Worm (Caenorhabditis elegans) whole organism, mixed stage, embryonic: ENCODE measurements around the gene T25B9.11.

Experiments used
- bed-3 ChIP-seq: fragments of 200-800 bp; sonication (Bioruptor generic); optimal IDR thresholded peaks from 3 replicates; lab custom pipeline; 2018; ENCODE audit warnings: mild to moderate bottlenecking, missing genetic modification characterization, moderate library complexity, missing compliant biosample characterization
- elt-1 ChIP-seq: sonication (generic microtip); optimal IDR thresholded peaks from 2 replicates; lab custom pipeline; 2017; ENCODE audit warnings: missing genetic modification characterization, mild to moderate bottlenecking, missing compliant biosample characterization, antibody characterized with exemption, moderate library complexity, borderline replicate concordance; ENCODE audit not compliant: insufficient read depth
- mep-1 ChIP-seq: fragments of 150-350 bp; optimal IDR thresholded peaks from 2 replicates; lab custom pipeline; 2017; ENCODE audit warnings: missing biosample characterization, missing genetic modification reagents, missing genetic modification characterization, inconsistent platforms
- nhr-237 ChIP-seq: fragments of 150-350 bp; optimal IDR thresholded peaks from 2 replicates; lab custom pipeline; 2014; ENCODE audit warnings: missing biosample characterization, missing genetic modification characterization
- pha-4 ChIP-seq: fragments of 150-350 bp; optimal IDR thresholded peaks from 2 replicates; lab custom pipeline; 2018; ENCODE audit warnings: missing biosample characterization, missing genetic modification reagents, missing genetic modification characterization
- snpc-4 ChIP-seq: fragments of 150-350 bp; optimal IDR thresholded peaks from 2 replicates; lab custom pipeline; 2014; ENCODE audit warnings: missing biosample characterization, missing genetic modification characterization
- ztf-11 ChIP-seq: fragments of 150-350 bp; optimal IDR thresholded peaks from 2 replicates; lab custom pipeline; 2014; ENCODE audit warnings: missing biosample characterization, missing genetic modification characterization

DNA sequence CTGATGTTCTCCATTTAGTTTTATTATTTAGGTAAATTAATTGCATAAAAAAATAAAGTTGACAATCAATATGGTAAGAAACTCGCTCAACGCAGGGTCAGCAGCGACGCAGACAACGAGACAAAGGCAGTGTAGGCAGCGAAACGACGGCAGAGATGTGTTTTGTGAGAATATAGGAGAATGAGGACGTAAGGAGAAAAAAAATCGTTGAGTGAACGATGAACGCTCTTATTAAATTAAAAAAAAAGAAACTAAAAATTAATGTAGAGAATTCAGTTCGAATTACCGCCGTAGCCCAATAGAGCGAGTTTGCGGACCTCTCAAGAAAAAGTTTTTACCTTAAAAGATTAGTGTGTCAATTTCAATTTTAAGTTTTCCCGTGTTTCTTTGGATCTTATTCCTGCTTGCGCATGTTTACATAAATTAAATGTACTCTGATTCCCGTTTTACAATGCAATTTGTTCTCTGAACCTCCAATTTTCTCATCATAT lies 3.9 kb downstream of the T25B9.11 start, which contains the start of gene T25B9.8:
- TF ChIP-seq ztf-11 (tag; lab: Kevin White, UChicago) (no peak), mep-1 (tag; lab: Kevin White, UChicago) (no peak), nhr-237 (tag; lab: Kevin White, UChicago) (no peak), bed-3 (GFP tag; lab: Kevin White, UChicago) (no peak), elt-1 (tag; lab: Kevin White, UChicago) (no peak), pha-4 (tag; lab: Kevin White, UChicago) (no peak), snpc-4 (tag; lab: Kevin White, UChicago) (no peak)
